Worm (Caenorhabditis elegans): ENCODE data around the gene rars-2.

Gene rars-2

ce11 chrII:6120548-6120947, 4.8 kb upstream of the rars-2 start:
- no peak for TF ChIP-seq tbx-11 (GFP tag; IDR thresholded peaks at IDR 0.05)
- no peak for TF ChIP-seq ceh-13 (GFP tag; optimal IDR thresholded peaks at IDR 0.05)
- TF ChIP-seq ceh-36 (tag; optimal IDR thresholded peaks at IDR 0.05) = no peak
- no peak for TF ChIP-seq aly-1 (tag; optimal IDR thresholded peaks at IDR 0.05)

ce11 chrII:6122641-6123424, 2.5 kb upstream of the rars-2 start:
- no peak for TF ChIP-seq hmg-4 (GFP tag; optimal IDR thresholded peaks at IDR 0.05)
- TF ChIP-seq tbx-11 (GFP tag; IDR thresholded peaks at IDR 0.05) = no peak
- TF ChIP-seq hnd-1 (tag; optimal IDR thresholded peaks at IDR 0.05) = no peak
- no peak for TF ChIP-seq ets-7 (tag; optimal IDR thresholded peaks at IDR 0.05)
- no peak for TF ChIP-seq tbx-37 (GFP tag; conservative IDR thresholded peaks at IDR 0.05)
- TF ChIP-seq ceh-36 (tag; optimal IDR thresholded peaks at IDR 0.05) = no peak
- TF ChIP-seq B0310.2 (tag; optimal IDR thresholded peaks at IDR 0.05) = no peak
- no peak for TF ChIP-seq sea-1 (GFP tag; conservative IDR thresholded peaks at IDR 0.05)
- no peak for TF ChIP-seq ceh-13 (GFP tag; optimal IDR thresholded peaks at IDR 0.05)
- no peak for TF ChIP-seq pes-1 (GFP tag; IDR thresholded peaks at IDR 0.05)
- no peak for TF ChIP-seq tra-4 (tag; optimal IDR thresholded peaks at IDR 0.05)
- no peak for TF ChIP-seq flt-1 (GFP tag; IDR thresholded peaks at IDR 0.05)
- TF ChIP-seq aly-1 (tag; optimal IDR thresholded peaks at IDR 0.05) = no peak
- TF ChIP-seq ama-1 (optimal IDR thresholded peaks at IDR 0.05) = no peak
- no peak for TF ChIP-seq hmbx-1 (tag; optimal IDR thresholded peaks at IDR 0.05)
- no peak for TF ChIP-seq scrt-1 (GFP tag; IDR thresholded peaks at IDR 0.05)
- no peak for TF ChIP-seq F13C5.2 (tag; optimal IDR thresholded peaks at IDR 0.05)

- TF ChIP-seq hmg-4 (GFP tag; optimal IDR thresholded peaks at IDR 0.05) (no peak), scrt-1 (GFP tag; IDR thresholded peaks at IDR 0.05) (no peak), hmbx-1 (tag; optimal IDR thresholded peaks at IDR 0.05) (no peak), B0310.2 (tag; optimal IDR thresholded peaks at IDR 0.05) (no peak), aly-1 (tag; optimal IDR thresholded peaks at IDR 0.05) (no peak), tbx-37 (GFP tag; conservative IDR thresholded peaks at IDR 0.05) (no peak), flt-1 (GFP tag; IDR thresholded peaks at IDR 0.05) (no peak), ceh-36 (tag; optimal IDR thresholded peaks at IDR 0.05) (no peak)
Measured at ce11 chrII:6123513-6123912, 1.8 kb upstream of the rars-2 start, which contains the start of gene C29H12.2. Gene C29H12.2, plus strand, starts transcription at chrII:6123809.

- TF ChIP-seq sea-1 (GFP tag; conservative IDR thresholded peaks at IDR 0.05) (no peak), scrt-1 (GFP tag; IDR thresholded peaks at IDR 0.05) (no peak), pes-1 (GFP tag; IDR thresholded peaks at IDR 0.05) (no peak), F13C5.2 (tag; optimal IDR thresholded peaks at IDR 0.05) (no peak), ama-1 (optimal IDR thresholded peaks at IDR 0.05) (no peak), tbx-37 (GFP tag; conservative IDR thresholded peaks at IDR 0.05) (no peak), ceh-36 (tag; optimal IDR thresholded peaks at IDR 0.05) (no peak), aly-1 (tag; optimal IDR thresholded peaks at IDR 0.05) (no peak), B0310.2 (tag; optimal IDR thresholded peaks at IDR 0.05) (no peak), hmg-4 (GFP tag; optimal IDR thresholded peaks at IDR 0.05) (no peak), ets-7 (tag; optimal IDR thresholded peaks at IDR 0.05) (no peak)
Measured at ce11 chrII:6132595-6132994, 7.2 kb downstream of the rars-2 start, which contains the start of gene abts-3. Gene abts-3, plus strand, starts transcription at chrII:6132895.

ce11 chrII:6135530-6135929, 10.2 kb downstream of the rars-2 start:
- TF ChIP-seq tbx-11 (GFP tag; IDR thresholded peaks at IDR 0.05) = no peak
- TF ChIP-seq hmg-4 (GFP tag; optimal IDR thresholded peaks at IDR 0.05) = no peak
- no peak for TF ChIP-seq ceh-13 (GFP tag; optimal IDR thresholded peaks at IDR 0.05)
- no peak for TF ChIP-seq F13C5.2 (tag; optimal IDR thresholded peaks at IDR 0.05)
- no peak for TF ChIP-seq hnd-1 (tag; optimal IDR thresholded peaks at IDR 0.05)
- TF ChIP-seq ets-7 (tag; optimal IDR thresholded peaks at IDR 0.05) = no peak
- no peak for TF ChIP-seq sea-1 (GFP tag; conservative IDR thresholded peaks at IDR 0.05)
- TF ChIP-seq scrt-1 (GFP tag; IDR thresholded peaks at IDR 0.05) = no peak
- TF ChIP-seq pes-1 (GFP tag; IDR thresholded peaks at IDR 0.05) = no peak
- no peak for TF ChIP-seq tbx-37 (GFP tag; conservative IDR thresholded peaks at IDR 0.05)
- TF ChIP-seq aly-1 (tag; optimal IDR thresholded peaks at IDR 0.05) = no peak
- TF ChIP-seq B0310.2 (tag; optimal IDR thresholded peaks at IDR 0.05) = no peak
- TF ChIP-seq ceh-36 (tag; optimal IDR thresholded peaks at IDR 0.05) = no peak
- TF ChIP-seq tra-4 (tag; optimal IDR thresholded peaks at IDR 0.05) = no peak
- TF ChIP-seq ama-1 (optimal IDR thresholded peaks at IDR 0.05) = no peak
- TF ChIP-seq hmbx-1 (tag; optimal IDR thresholded peaks at IDR 0.05) = no peak
- no peak for TF ChIP-seq flt-1 (GFP tag; IDR thresholded peaks at IDR 0.05)

- no peak for TF ChIP-seq scrt-1 (GFP tag; IDR thresholded peaks at IDR 0.05)
- no peak for TF ChIP-seq F13C5.2 (tag; optimal IDR thresholded peaks at IDR 0.05)
- TF ChIP-seq aly-1 (tag; optimal IDR thresholded peaks at IDR 0.05) = no peak
- TF ChIP-seq ceh-13 (GFP tag; optimal IDR thresholded peaks at IDR 0.05) = no peak
- TF ChIP-seq sea-1 (GFP tag; conservative IDR thresholded peaks at IDR 0.05) = no peak
- TF ChIP-seq ceh-36 (tag; optimal IDR thresholded peaks at IDR 0.05) = no peak
- no peak for TF ChIP-seq ets-7 (tag; optimal IDR thresholded peaks at IDR 0.05)
- no peak for TF ChIP-seq flt-1 (GFP tag; IDR thresholded peaks at IDR 0.05)
- TF ChIP-seq B0310.2 (tag; optimal IDR thresholded peaks at IDR 0.05) = no peak
- no peak for TF ChIP-seq hmbx-1 (tag; optimal IDR thresholded peaks at IDR 0.05)
Measured at ce11 chrII:6136712-6137111, 11.4 kb downstream of the rars-2 start.

ce11 chrII:6138138-6138537, 12.8 kb downstream of the rars-2 start:
- TF ChIP-seq scrt-1 (GFP tag; IDR thresholded peaks at IDR 0.05) = no peak
- TF ChIP-seq tbx-37 (GFP tag; conservative IDR thresholded peaks at IDR 0.05) = no peak
- no peak for TF ChIP-seq pes-1 (GFP tag; IDR thresholded peaks at IDR 0.05)
- no peak for TF ChIP-seq tra-4 (tag; optimal IDR thresholded peaks at IDR 0.05)

ce11 chrII:6139484-6139883, 14.1 kb downstream of the rars-2 start:
- TF ChIP-seq tra-4 (tag; optimal IDR thresholded peaks at IDR 0.05) (no peak), sea-1 (GFP tag; conservative IDR thresholded peaks at IDR 0.05) (no peak), scrt-1 (GFP tag; IDR thresholded peaks at IDR 0.05) (no peak), hmbx-1 (tag; optimal IDR thresholded peaks at IDR 0.05) (no peak), tbx-37 (GFP tag; conservative IDR thresholded peaks at IDR 0.05) (no peak), ets-7 (tag; optimal IDR thresholded peaks at IDR 0.05) (no peak), B0310.2 (tag; optimal IDR thresholded peaks at IDR 0.05) (no peak)

All from whole organism, early embryonic.